Fruit fly (Drosophila melanogaster) whole organism, embryonic: Measurements from ENCODE around the gene Ir68b.

Experiments
- Atf3 ChIP-seq: fragments of 200-800 bp; sonication (Bioruptor generic); optimal IDR thresholded peaks from 3 replicates; lab custom pipeline; 2016; ENCODE audit warnings: missing biosample characterization, missing genetic modification characterization
- Awh ChIP-seq: fragments of 200-800 bp; sonication (Bioruptor generic); IDR thresholded peaks from 2 replicates; pipeline ENCODE4, ENCODE4 v1.3.6; 2022; ENCODE audit warnings: missing biosample characterization, missing genetic modification characterization
- CG10274 ChIP-seq: fragments of 200-800 bp; sonication (Bioruptor generic); optimal IDR thresholded peaks from 3 replicates; lab custom pipeline; 2017; ENCODE audit warnings: missing biosample characterization, mild to moderate bottlenecking, missing genetic modification characterization
- CG10959 ChIP-seq: fragments of 200-800 bp; sonication (Bioruptor generic); IDR thresholded peaks from 2 replicates; pipeline ENCODE4 v1.3.6; 2022; ENCODE audit warnings: missing biosample characterization, missing genetic modification characterization
- CG11398 ChIP-seq: fragments of 200-800 bp; sonication (Bioruptor generic); optimal IDR thresholded peaks from 2 replicates; lab custom pipeline; 2016; ENCODE audit warnings: missing biosample characterization, missing genetic modification characterization
- CG11456 ChIP-seq: fragments of 200-800 bp; sonication (Bioruptor generic); IDR thresholded peaks from 3 replicates; pipeline ENCODE4 v1.3.6; 2022; ENCODE audit warnings: missing biosample characterization, missing genetic modification characterization
- CG11560 ChIP-seq: fragments of 200-800 bp; sonication (Bioruptor generic); IDR thresholded peaks from 3 replicates; pipeline ENCODE4 v1.3.6; 2022; ENCODE audit warnings: missing biosample characterization, missing genetic modification characterization
- CG11695 ChIP-seq: fragments of 200-800 bp; sonication (Bioruptor generic); IDR thresholded peaks from 3 replicates; pipeline ENCODE4 v1.3.6; 2022; ENCODE audit warnings: missing biosample characterization, missing genetic modification characterization
- CG13296 ChIP-seq: fragments of 200-800 bp; sonication (Bioruptor generic); optimal IDR thresholded peaks from 3 replicates; lab custom pipeline; 2018; ENCODE audit warnings: missing biosample characterization, mild to moderate bottlenecking, missing genetic modification characterization
- CG1832 ChIP-seq: fragments of 200-800 bp; sonication (Bioruptor generic); optimal IDR thresholded peaks from 2 replicates; lab custom pipeline; 2017; ENCODE audit warnings: missing biosample characterization, mild to moderate bottlenecking, missing genetic modification characterization, inconsistent platforms
- CG2120 ChIP-seq: fragments of 200-800 bp; sonication (Bioruptor generic); optimal IDR thresholded peaks from 3 replicates; lab custom pipeline; 2016; ENCODE audit warnings: missing biosample characterization, missing genetic modification characterization
- CG2875 ChIP-seq: fragments of 200-800 bp; sonication (Bioruptor generic); optimal IDR thresholded peaks from 2 replicates; lab custom pipeline; 2017; ENCODE audit warnings: missing biosample characterization, mild to moderate bottlenecking, missing genetic modification characterization, missing genetic modification reagents
- CG31365 ChIP-seq: fragments of 200-800 bp; sonication (Bioruptor generic); optimal IDR thresholded peaks from 2 replicates; lab custom pipeline; 2018; ENCODE audit warnings: missing biosample characterization, mild to moderate bottlenecking, missing genetic modification characterization
- CG4707 ChIP-seq: fragments of 200-800 bp; sonication (Bioruptor generic); optimal IDR thresholded peaks from 2 replicates; lab custom pipeline; 2018; ENCODE audit warnings: missing biosample characterization, mild to moderate bottlenecking, missing genetic modification characterization, moderate library complexity
- CG4820 ChIP-seq: fragments of 200-800 bp; sonication (Bioruptor generic); optimal IDR thresholded peaks from 3 replicates; lab custom pipeline; 2016; ENCODE audit warnings: missing biosample characterization, missing genetic modification characterization
- CG5953 ChIP-seq: fragments of 200-800 bp; sonication (Bioruptor generic); IDR thresholded peaks from 2 replicates; pipeline ENCODE4 v1.3.6; 2022; ENCODE audit warnings: missing biosample characterization, missing genetic modification characterization
- CG6791 ChIP-seq: fragments of 200-800 bp; sonication (Bioruptor generic); IDR thresholded peaks from 3 replicates; pipeline ENCODE4 v1.3.6; 2022; ENCODE audit warnings: missing biosample characterization, missing genetic modification characterization; ENCODE audit not compliant: partially characterized antibody
- CG8478 ChIP-seq: fragments of >200 bp; optimal IDR thresholded peaks from 2 replicates; lab custom pipeline; 2018
- CG9727 ChIP-seq: fragments of 200-800 bp; sonication (Bioruptor generic); optimal IDR thresholded peaks from 3 replicates; lab custom pipeline; 2017; ENCODE audit warnings: missing biosample characterization, mild to moderate bottlenecking, missing genetic modification characterization
- CG9876 ChIP-seq: fragments of 200-800 bp; sonication (Bioruptor generic); optimal IDR thresholded peaks from 2 replicates; lab custom pipeline; 2016; ENCODE audit warnings: missing biosample characterization, missing genetic modification characterization
- D19A ChIP-seq: fragments of 200-800 bp; optimal IDR thresholded peaks from 3 replicates; lab custom pipeline; 2019; ENCODE audit warnings: missing biosample characterization, mild to moderate bottlenecking, missing genetic modification characterization, moderate library complexity
- Dbx ChIP-seq: fragments of 200-800 bp; sonication (Bioruptor generic); IDR thresholded peaks from 3 replicates; pipeline ENCODE4 v1.3.6; 2022; ENCODE audit warnings: missing biosample characterization, missing genetic modification characterization
- Dref ChIP-seq: fragments of 200-800 bp; sonication (Bioruptor generic); IDR thresholded peaks from 2 replicates; pipeline ENCODE4 v1.3.6; 2022; ENCODE audit warnings: missing biosample characterization, missing genetic modification characterization
- E2f2 ChIP-seq: fragments of 200-800 bp; sonication (Bioruptor generic); IDR thresholded peaks from 2 replicates; pipeline ENCODE4 v1.3.6; 2022; ENCODE audit warnings: missing biosample characterization, missing genetic modification characterization
- Eip74EF ChIP-seq, 2 experiments: fragments of 200-800 bp in 1 of 2; fragments of >200 bp in 1 of 2; sonication (Bioruptor generic) in 1 of 2; optimal IDR thresholded peaks; 2 replicates each; lab custom pipeline; 2017 to 2019; ENCODE audit warnings: missing biosample characterization in 2 of 2, missing genetic modification characterization in 2 of 2, mild to moderate bottlenecking in 1 of 2, moderate library complexity in 1 of 2
- Ets65A ChIP-seq: fragments of 200-800 bp; sonication (Bioruptor generic); peaks from one replicate; lab custom pipeline; 2016; ENCODE audit warnings: missing biosample characterization, missing genetic modification characterization
- HLHmδ ChIP-seq: fragments of 200-800 bp; sonication (Bioruptor generic); optimal IDR thresholded peaks from 2 replicates; lab custom pipeline; 2018; ENCODE audit warnings: missing biosample characterization, mild to moderate bottlenecking, missing genetic modification characterization, moderate library complexity
- Lhr ChIP-seq: fragments of 200-800 bp; sonication (Bioruptor generic); optimal IDR thresholded peaks from 3 replicates; lab custom pipeline; 2017; ENCODE audit warnings: mild to moderate bottlenecking, missing biosample characterization, missing genetic modification reagents, missing genetic modification characterization
- Meics ChIP-seq: fragments of 200-800 bp; sonication (Bioruptor generic); optimal IDR thresholded peaks from 2 replicates; lab custom pipeline; 2017; ENCODE audit warnings: missing biosample characterization, mild to moderate bottlenecking, missing genetic modification characterization
- Nf-YB ChIP-seq: fragments of 200-800 bp; sonication (Bioruptor generic); optimal IDR thresholded peaks from 3 replicates; lab custom pipeline; 2019; ENCODE audit warnings: missing biosample characterization, mild to moderate bottlenecking, missing genetic modification characterization, moderate library complexity
- Sin3A ChIP-seq: fragments of >200 bp; optimal IDR thresholded peaks from 2 replicates; lab custom pipeline; 2018
- Sry-β ChIP-seq: fragments of 200-800 bp; sonication (Bioruptor generic); optimal IDR thresholded peaks from 2 replicates; lab custom pipeline; 2018; ENCODE audit warnings: missing biosample characterization, mild to moderate bottlenecking, missing genetic modification characterization, moderate library complexity
- Vsx1 ChIP-seq: fragments of 200-800 bp; sonication (Bioruptor generic); optimal IDR thresholded peaks from 2 replicates; lab custom pipeline; 2017; ENCODE audit warnings: missing biosample characterization, mild to moderate bottlenecking, missing genetic modification characterization, missing genetic modification reagents
- amos ChIP-seq: fragments of 200-800 bp; sonication (Bioruptor generic); IDR thresholded peaks from 2 replicates; pipeline ENCODE4 v1.3.6; 2022; ENCODE audit warnings: missing biosample characterization, missing genetic modification characterization; ENCODE audit not compliant: partially characterized antibody
- aop ChIP-seq: fragments of 200-800 bp; sonication (Bioruptor generic); IDR thresholded peaks from 2 replicates; pipeline ENCODE4 v1.3.6; 2022; ENCODE audit warnings: missing biosample characterization, missing genetic modification characterization
- az2 ChIP-seq: fragments of 200-800 bp; sonication (Bioruptor generic); optimal IDR thresholded peaks from 3 replicates; lab custom pipeline; 2016; ENCODE audit warnings: missing biosample characterization, missing genetic modification characterization
- cad ChIP-seq: fragments of >200 bp; optimal IDR thresholded peaks from 2 replicates; lab custom pipeline; 2017; ENCODE audit warnings: missing biosample characterization, missing genetic modification characterization
- dan ChIP-seq: fragments of 200-800 bp; sonication (Bioruptor generic); IDR thresholded peaks from 2 replicates; pipeline ENCODE4 v1.3.6; 2022; ENCODE audit warnings: missing biosample characterization, missing genetic modification characterization
- danr ChIP-seq: fragments of 200-800 bp; sonication (Bioruptor generic); IDR thresholded peaks from 2 replicates; pipeline ENCODE4 v1.3.6; 2022; ENCODE audit warnings: missing biosample characterization, missing genetic modification characterization
- disco-r ChIP-seq: fragments of 200-800 bp; sonication (Bioruptor generic); optimal IDR thresholded peaks from 2 replicates; lab custom pipeline; 2016; ENCODE audit warnings: missing biosample characterization, missing genetic modification characterization
- gcm ChIP-seq: fragments of 200-800 bp; sonication (Bioruptor generic); optimal IDR thresholded peaks from 2 replicates; lab custom pipeline; 2019; ENCODE audit warnings: missing biosample characterization, mild to moderate bottlenecking, missing genetic modification characterization, moderate library complexity
- gro ChIP-seq: fragments of 200-800 bp; sonication (Bioruptor generic); optimal IDR thresholded peaks from 2 replicates; lab custom pipeline; 2016; ENCODE audit warnings: missing biosample characterization, missing genetic modification characterization
- gsb ChIP-seq: fragments of 200-800 bp; sonication (Bioruptor generic); IDR thresholded peaks from 2 replicates; pipeline ENCODE4 v1.3.6; 2022; ENCODE audit warnings: missing biosample characterization, missing genetic modification characterization
- h ChIP-seq: fragments of >200 bp; optimal IDR thresholded peaks from 2 replicates; lab custom pipeline; 2017
- knrl ChIP-seq: fragments of 200-800 bp; sonication (Bioruptor generic); IDR thresholded peaks from 3 replicates; pipeline ENCODE4 v1.3.6; 2022; ENCODE audit warnings: missing biosample characterization, missing genetic modification characterization; ENCODE audit not compliant: partially characterized antibody
- nerfin-1 ChIP-seq: fragments of 200-800 bp; sonication (Bioruptor generic); optimal IDR thresholded peaks from 3 replicates; lab custom pipeline; 2019; ENCODE audit warnings: missing biosample characterization, mild to moderate bottlenecking, missing genetic modification characterization, moderate library complexity
- onecut ChIP-seq: fragments of 200-800 bp; sonication (Bioruptor generic); IDR thresholded peaks from 2 replicates; pipeline ENCODE4 v1.3.6; 2022; ENCODE audit warnings: missing biosample characterization, missing genetic modification characterization
- org-1 ChIP-seq: fragments of 200-800 bp; sonication (Bioruptor generic); optimal IDR thresholded peaks from 2 replicates; lab custom pipeline; 2017; ENCODE audit warnings: missing biosample characterization, missing genetic modification characterization
- pnt ChIP-seq: fragments of 200-800 bp; sonication (Bioruptor generic); optimal IDR thresholded peaks from 3 replicates; lab custom pipeline; 2016; ENCODE audit warnings: missing biosample characterization, missing genetic modification characterization
- run ChIP-seq: fragments of 200-800 bp; sonication (Bioruptor generic); optimal IDR thresholded peaks from 3 replicates; lab custom pipeline; 2018; ENCODE audit warnings: missing biosample characterization, mild to moderate bottlenecking, missing genetic modification characterization
- sim ChIP-seq: fragments of 200-800 bp; sonication (Bioruptor generic); IDR thresholded peaks from 2 replicates; pipeline ENCODE4 v1.3.6; 2022; ENCODE audit warnings: missing biosample characterization, missing genetic modification characterization
- vfl ChIP-seq: fragments of 200-800 bp; sonication (Bioruptor generic); optimal IDR thresholded peaks from 2 replicates; lab custom pipeline; 2016; ENCODE audit warnings: missing biosample characterization, missing genetic modification characterization

The Ir68b gene

DNA sequence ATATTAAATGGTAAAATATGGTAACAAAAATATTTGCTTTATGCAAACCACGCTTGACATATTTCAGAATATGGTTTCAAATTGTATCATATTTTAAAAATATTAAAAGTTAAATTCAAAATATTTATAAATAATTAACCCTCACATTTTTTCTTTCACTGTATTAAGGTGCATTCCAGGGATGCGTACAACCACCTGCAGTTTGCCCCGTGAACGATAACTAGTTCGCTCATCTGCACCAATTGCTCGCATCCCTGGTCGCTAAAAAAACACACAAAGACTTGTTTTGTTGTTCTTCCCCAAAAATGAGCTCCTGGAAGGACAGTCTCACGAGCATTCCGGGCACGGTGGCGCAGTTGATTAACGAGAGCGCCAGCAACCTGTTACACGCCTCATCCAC, 4.7 kb upstream of the Ir68b start, which contains the start of gene DEF8 (continued):
- TF ChIP-seq CG2875 (GFP tag; lab: Kevin White, UChicago) (peak; percentile 56), gsb (GFP tag; lab: Robert Waterston, UW) (peak; percentile 60), Sin3A (lab: Kevin White, UChicago) (peak; percentile 60), gro (GFP tag; lab: Kevin White, UChicago) (peak; percentile 36), vfl (GFP tag; lab: Kevin White, UChicago) (no peak), Sry-β (GFP tag; lab: Kevin White, UChicago) (peak; percentile 42), CG8478 (lab: Kevin White, UChicago) (no peak), az2 (peak; percentile 79), sim (peak; percentile 77; the same call in 1 of the 2 replicates), CG11695 (GFP tag; lab: Robert Waterston, UW) (peak; percentile 88), org-1 (GFP tag; lab: Kevin White, UChicago) (peak; percentile 31), Dref (GFP tag; lab: Robert Waterston, UW) (peak; percentile 55), CG9727 (GFP tag; lab: Kevin White, UChicago) (peak; percentile 88), run (peak; percentile 67), D19A (tag; lab: Kevin White, UChicago) (peak; percentile 87), nerfin-1 (tag; lab: Kevin White, UChicago) (peak; percentile 88), CG6791 (no peak), CG31365 (tag; lab: Kevin White, UChicago) (no peak), gcm (GFP tag; lab: Kevin White, UChicago) (peak; percentile 81), h (lab: Kevin White, UChicago) (no peak), CG13296 (peak; percentile 88), CG5953 (GFP tag; lab: Robert Waterston, UW) (peak; percentile 77), Eip74EF (GFP tag; optimal IDR thresholded peaks at IDR 0.05; lab: Kevin White, UChicago) (no peak), CG10274 (no peak), Lhr (GFP tag; lab: Kevin White, UChicago) (peak; percentile 64), Vsx1 (GFP tag; lab: Kevin White, UChicago) (no peak), cad (no peak), E2f2 (GFP tag; lab: Robert Waterston, UW) (peak; percentile 71), CG11398 (GFP tag; lab: Kevin White, UChicago) (no peak), dan (GFP tag; lab: Robert Waterston, UW) (no peak), Dbx (peak; percentile 80; the same call in 2 of the 3 replicates), CG1832 (no peak), aop (GFP tag; lab: Robert Waterston, UW) (peak; percentile 55; the same call in 1 of the 2 replicates), amos (peak; percentile 48), HLHmδ (GFP tag; lab: Kevin White, UChicago) (no peak), Meics (GFP tag; lab: Kevin White, UChicago) (peak; percentile 84), disco-r (GFP tag; lab: Kevin White, UChicago) (no peak), danr (peak; percentile 26; the same call in 1 of the 2 replicates), Nf-YB (peak; percentile 74), CG4707 (peak; percentile 63), Atf3 (GFP tag; lab: Kevin White, UChicago) (peak; percentile 46), Awh (GFP tag; lab: Robert Waterston, UW) (peak; percentile 90), CG11560 (tag; lab: Robert Waterston, UW) (peak; percentile 60; the same call in 1 of the 3 replicates), pnt (GFP tag; lab: Kevin White, UChicago) (peak; percentile 19), CG11456 (GFP tag; lab: Robert Waterston, UW) (peak; percentile 78), knrl (peak; percentile 60; the same call in 2 of the 3 replicates), onecut (peak; percentile 77), Ets65A (no peak), CG9876 (GFP tag; lab: Kevin White, UChicago) (no peak), CG2120 (GFP tag; lab: Kevin White, UChicago) (peak; percentile 77), CG10959 (GFP tag; lab: Robert Waterston, UW) (peak; percentile 76), CG4820 (peak; percentile 71)
